Fruit fly (Drosophila melanogaster): ENCODE data around the gene CASK.

The CASK gene

DNA sequence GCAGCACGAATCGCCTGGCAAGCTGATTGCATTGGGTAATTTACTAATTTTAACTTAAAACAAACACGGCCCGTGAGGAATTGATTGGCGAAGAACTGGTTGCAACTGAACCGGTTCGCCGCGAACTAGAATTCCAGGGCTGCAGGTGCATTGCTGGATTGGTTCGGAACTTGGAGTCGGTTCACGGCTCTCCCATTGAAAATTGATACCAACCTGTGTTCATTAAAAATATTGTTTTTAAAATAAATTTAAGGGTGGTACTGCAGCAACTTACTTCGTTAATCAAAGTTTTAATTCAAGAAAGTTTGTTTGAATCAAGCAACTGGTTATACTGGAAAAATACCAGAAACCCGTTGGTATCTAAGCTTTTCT is at the start of gene CASK (continued):
- TF ChIP-seq H2.0 (GFP tag; IDR thresholded peaks at IDR 0.05) (no peak), kah (GFP tag; optimal IDR thresholded peaks at IDR 0.05) (no peak), vvl (GFP tag; IDR thresholded peaks at IDR 0.05) (0 out of 2 replicates have a peak, but pooled peaks have one; percentile 16), gt (GFP tag; IDR thresholded peaks at IDR 0.05) (no peak), az2 (GFP tag; optimal IDR thresholded peaks at IDR 0.05) (peak; percentile 11), ERR (GFP tag; optimal IDR thresholded peaks at IDR 0.05) (no peak), ap (GFP tag; IDR thresholded peaks at IDR 0.05) (no peak), CG1603 (tag; optimal IDR thresholded peaks at IDR 0.05) (peak; percentile 38), Six4 (GFP tag; optimal IDR thresholded peaks at IDR 0.05) (no peak), ham (GFP tag; IDR thresholded peaks at IDR 0.05) (no peak), sob (GFP tag; IDR thresholded peaks at IDR 0.05) (no peak), dysf (GFP tag; IDR thresholded peaks at IDR 0.05) (no peak), CG14441 (GFP tag; IDR thresholded peaks at IDR 0.05) (no peak), pros (GFP tag; optimal IDR thresholded peaks at IDR 0.05) (no peak), pnt (GFP tag; optimal IDR thresholded peaks at IDR 0.05) (no peak), CG17802 (tag; optimal IDR thresholded peaks at IDR 0.05) (no peak), CG8359 (GFP tag; optimal IDR thresholded peaks at IDR 0.05; ENCODE audit: borderline replicate concordance) (no peak), dimm (GFP tag; IDR thresholded peaks at IDR 0.05) (no peak), repo (GFP tag; optimal IDR thresholded peaks at IDR 0.05) (no peak), CG7271 (tag; optimal IDR thresholded peaks at IDR 0.05) (no peak), ash1 (GFP tag; optimal IDR thresholded peaks at IDR 0.05) (no peak), eve (GFP tag; optimal IDR thresholded peaks at IDR 0.05) (no peak), wor (GFP tag; IDR thresholded peaks at IDR 0.05) (no peak), trem (tag; optimal IDR thresholded peaks at IDR 0.05) (peak; percentile 33), MBD-R2 (GFP tag; IDR thresholded peaks at IDR 0.05) (no peak; the same call in 1 of the 2 replicates), CG16813 (GFP tag; IDR thresholded peaks at IDR 0.05; ENCODE audit: partially characterized antibody) (peak; percentile 26; the same call in 1 of the 3 replicates), so (GFP tag; IDR thresholded peaks at IDR 0.05) (no peak), CG3065 (GFP tag; optimal IDR thresholded peaks at IDR 0.05) (no peak), Rx (GFP tag; IDR thresholded peaks at IDR 0.05) (no peak), odd (GFP tag; optimal IDR thresholded peaks at IDR 0.05) (no peak), schlank (tag; optimal IDR thresholded peaks at IDR 0.05) (no peak), NfI (GFP tag; optimal IDR thresholded peaks at IDR 0.05) (no peak), Stat92E (GFP tag; optimal IDR thresholded peaks at IDR 0.05) (peak in 1 of 3 experiments; percentile 57), CG11504 (tag; optimal IDR thresholded peaks at IDR 0.05) (peak; percentile 44), dati (GFP tag; IDR thresholded peaks at IDR 0.05) (no peak), CG6765 (GFP tag; optimal IDR thresholded peaks at IDR 0.05) (no peak), CG11398 (GFP tag; optimal IDR thresholded peaks at IDR 0.05) (no peak), Myb (GFP tag; optimal IDR thresholded peaks at IDR 0.05) (no peak), Nf-YA (GFP tag; IDR thresholded peaks at IDR 0.05) (no peak), CG10462 (GFP tag; optimal IDR thresholded peaks at IDR 0.05) (no peak), cas (GFP tag; IDR thresholded peaks at IDR 0.05) (no peak), Trl (optimal IDR thresholded peaks at IDR 0.05) (no peak), Trl (GFP tag; optimal IDR thresholded peaks at IDR 0.05) (no peak), Dref (GFP tag; IDR thresholded peaks at IDR 0.05) (no peak), CG3838 (GFP tag; optimal IDR thresholded peaks at IDR 0.05) (no peak), pb (GFP tag; optimal IDR thresholded peaks at IDR 0.05) (no peak), CG9932 (GFP tag; IDR thresholded peaks at IDR 0.05) (0 out of 2 replicates have a peak, but pooled peaks have one; percentile 29), Hey (tag; optimal IDR thresholded peaks at IDR 0.05) (no peak), ftz-f1 (GFP tag; optimal IDR thresholded peaks at IDR 0.05) (no peak), zen (tag; optimal IDR thresholded peaks at IDR 0.05) (no peak), Aef1 (GFP tag; IDR thresholded peaks at IDR 0.05) (no peak), Lim3 (GFP tag; IDR thresholded peaks at IDR 0.05) (no peak), sisA (GFP tag; IDR thresholded peaks at IDR 0.05) (no peak), CG3726 (GFP tag; IDR thresholded peaks at IDR 0.05) (no peak)
